Worm (Caenorhabditis elegans) whole organism, young adult: Measurements from ENCODE around the gene hipr-1.

Experiments used
- F10E7.11 ChIP-seq: sonication (generic microtip); optimal IDR thresholded peaks from 2 replicates; lab custom pipeline; 2017; ENCODE audit warnings: mild to moderate bottlenecking, missing genetic modification characterization, moderate library complexity, missing compliant biosample characterization
- F55B11.4 ChIP-seq: sonication (generic microtip); optimal IDR thresholded peaks from 2 replicates; lab custom pipeline; 2016; ENCODE audit warnings: missing compliant biosample characterization, missing genetic modification characterization, borderline replicate concordance; ENCODE audit not compliant: insufficient read depth
- ama-1 ChIP-seq, 3 experiments: fragments of 150-350 bp in 1 of 3; sonication (generic microtip) in 2 of 3; optimal IDR thresholded peaks; 2 replicates each; lab custom pipeline; 2014 to 2018; ENCODE audit warnings: missing biosample characterization in 2 of 3, missing genetic modification characterization in 2 of 3, missing genetic modification reagents in 2 of 3
- ceh-100 ChIP-seq: fragments of 200-800 bp; sonication (Bioruptor generic); IDR thresholded peaks from 2 replicates; pipeline ENCODE4 v1.3.6; 2022; ENCODE audit warnings: missing genetic modification reagents, missing genetic modification characterization, missing compliant biosample characterization
- egl-44 ChIP-seq: fragments of 200-800 bp; sonication (Bioruptor generic); IDR thresholded peaks from 2 replicates; pipeline ENCODE4 v1.3.6; 2022; ENCODE audit warnings: missing genetic modification reagents, missing genetic modification characterization, missing compliant biosample characterization
- repo-1 ChIP-seq: sonication (generic microtip); optimal IDR thresholded peaks from 2 replicates; lab custom pipeline; 2017; ENCODE audit warnings: mild to moderate bottlenecking, missing genetic modification characterization, missing compliant biosample characterization
- ztf-18 ChIP-seq: sonication (generic microtip); optimal IDR thresholded peaks from 2 replicates; lab custom pipeline; 2016; ENCODE audit warnings: missing genotype, mild to moderate bottlenecking, missing genetic modification characterization, missing compliant biosample characterization
- ztf-3 ChIP-seq: fragments of 200-800 bp; sonication (Bioruptor generic); optimal IDR thresholded peaks from 2 replicates; lab custom pipeline; 2018; ENCODE audit warnings: mild to moderate bottlenecking, missing genetic modification characterization, missing compliant biosample characterization

DNA sequence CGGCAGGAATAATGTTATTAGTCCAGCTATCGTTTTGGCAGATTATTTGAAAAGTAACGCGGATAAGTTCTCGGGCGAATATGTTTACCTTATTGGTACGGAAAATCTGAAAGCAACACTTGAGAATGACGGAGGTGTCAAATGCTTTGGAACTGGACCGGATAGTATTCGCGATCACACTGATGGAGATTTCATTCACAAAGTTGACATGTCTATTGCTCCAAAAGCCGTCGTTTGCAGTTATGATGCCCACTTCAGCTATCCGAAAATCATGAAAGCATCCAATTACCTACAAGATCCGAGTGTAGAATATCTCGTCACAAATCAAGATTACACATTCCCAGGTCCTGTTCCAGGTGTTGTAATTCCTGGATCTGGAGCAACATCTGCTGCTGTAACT, 53.4 kb downstream of the hipr-1 start:
- TF ChIP-seq egl-44 (GFP tag; lab: Robert Waterston, UW) (no peak), ceh-100 (GFP tag; lab: Robert Waterston, UW) (no peak), ama-1 (optimal IDR thresholded peaks at IDR 0.05; lab: Kevin White, UChicago) (no peak), ama-1 (GFP tag; optimal IDR thresholded peaks at IDR 0.05; lab: Kevin White, UChicago) (no peak), F55B11.4 (no peak), ztf-18 (tag; lab: Kevin White, UChicago) (no peak), repo-1 (tag; lab: Kevin White, UChicago) (no peak), ztf-3 (GFP tag; lab: Kevin White, UChicago) (no peak), F10E7.11 (tag; lab: Kevin White, UChicago) (no peak)
